Worm (Caenorhabditis elegans): Measurements from ENCODE around the gene gyg-2.

DNA sequence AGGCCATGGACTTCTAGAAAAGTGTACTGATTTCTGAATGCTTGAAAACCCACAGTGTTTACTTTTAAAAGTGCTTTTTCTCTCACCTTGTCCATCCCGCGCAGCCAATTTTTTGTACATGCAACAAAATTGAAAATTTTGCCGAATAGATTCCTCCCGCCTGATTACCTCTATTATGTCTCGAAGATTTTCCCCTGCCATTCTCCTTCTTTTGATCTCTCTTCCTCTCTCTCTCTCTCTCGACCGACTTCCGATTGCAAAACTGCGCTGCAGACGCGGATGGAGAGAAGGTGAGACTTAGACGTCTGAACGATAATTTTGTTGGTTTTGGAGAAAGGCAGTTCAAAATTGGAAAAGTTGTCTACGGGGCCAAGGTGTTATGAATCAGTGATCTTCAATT, 28.4 kb upstream of the gyg-2 start:
- TF ChIP-seq mep-1 (tag; optimal IDR thresholded peaks at IDR 0.05), result no peak
- no peak for TF ChIP-seq lir-3 (tag; optimal IDR thresholded peaks at IDR 0.05)
- TF ChIP-seq gei-8 (GFP tag; optimal IDR thresholded peaks at IDR 0.05), result no peak

Data from whole organism, L4 larva.